Fruit fly (Drosophila melanogaster) whole organism, embryonic: ENCODE measurements around the gene Pif1B.

Experiments
- B-H2 ChIP-seq: fragments of 200-800 bp; sonication (Bioruptor generic); optimal IDR thresholded peaks from 2 replicates; lab custom pipeline; 2018; ENCODE audit warnings: missing biosample characterization, mild to moderate bottlenecking, missing genetic modification characterization
- Blimp-1 ChIP-seq: fragments of 200-800 bp; sonication (Bioruptor generic); optimal IDR thresholded peaks from 3 replicates; lab custom pipeline; 2018; ENCODE audit warnings: missing biosample characterization, missing genetic modification characterization, mild to moderate bottlenecking, moderate library complexity, missing genetic modification reagents
- CG11085 ChIP-seq: fragments of 200-800 bp; sonication (Bioruptor generic); IDR thresholded peaks from 2 replicates; pipeline ENCODE4 v1.3.6; 2022; ENCODE audit warnings: missing biosample characterization, missing genetic modification characterization
- CG11093 ChIP-seq: fragments of 200-800 bp; sonication (Bioruptor generic); IDR thresholded peaks from 3 replicates; pipeline ENCODE4 v1.3.6; 2022; ENCODE audit warnings: missing biosample characterization, missing genetic modification characterization
- CG12155 ChIP-seq: fragments of 200-800 bp; sonication (Bioruptor generic); optimal IDR thresholded peaks from 3 replicates; lab custom pipeline; 2016; ENCODE audit warnings: missing biosample characterization, missing genetic modification characterization
- CG12236 ChIP-seq: fragments of 200-800 bp; sonication (Bioruptor generic); optimal IDR thresholded peaks from 2 replicates; lab custom pipeline; 2016; ENCODE audit warnings: missing biosample characterization, missing genetic modification characterization
- CG12391 ChIP-seq: fragments of 200-800 bp; sonication (Bioruptor generic); optimal IDR thresholded peaks from 3 replicates; lab custom pipeline; 2018; ENCODE audit warnings: missing biosample characterization, mild to moderate bottlenecking, missing genetic modification characterization, moderate library complexity
- CG12942 ChIP-seq: fragments of 200-800 bp; sonication (Bioruptor generic); optimal IDR thresholded peaks from 3 replicates; lab custom pipeline; 2016; ENCODE audit warnings: missing biosample characterization, missing genetic modification characterization
- CG15269 ChIP-seq: fragments of 200-800 bp; sonication (Bioruptor generic); optimal IDR thresholded peaks from 2 replicates; lab custom pipeline; 2018; ENCODE audit warnings: missing biosample characterization, mild to moderate bottlenecking, missing genetic modification characterization, moderate library complexity
- CG15601 ChIP-seq: fragments of 200-800 bp; sonication (Bioruptor generic); optimal IDR thresholded peaks from 3 replicates; lab custom pipeline; 2019; ENCODE audit warnings: missing biosample characterization, mild to moderate bottlenecking, missing genetic modification characterization, moderate library complexity
- CG1832 ChIP-seq: fragments of 200-800 bp; sonication (Bioruptor generic); optimal IDR thresholded peaks from 2 replicates; lab custom pipeline; 2017; ENCODE audit warnings: missing biosample characterization, mild to moderate bottlenecking, missing genetic modification characterization, inconsistent platforms
- CG31441 ChIP-seq: fragments of 200-800 bp; sonication (Bioruptor generic); IDR thresholded peaks from 2 replicates; pipeline ENCODE4 v1.3.6; 2022; ENCODE audit warnings: missing biosample characterization, missing genetic modification characterization
- CG34422 ChIP-seq: fragments of 200-800 bp; sonication (Bioruptor generic); IDR thresholded peaks from 3 replicates; pipeline ENCODE4 v1.3.6; 2022; ENCODE audit warnings: missing biosample characterization, missing genetic modification characterization
- CG3838 ChIP-seq: fragments of 200-800 bp; sonication (Bioruptor generic); optimal IDR thresholded peaks from 3 replicates; lab custom pipeline; 2016; ENCODE audit warnings: missing biosample characterization, missing genetic modification characterization
- CG4424 ChIP-seq: fragments of 200-800 bp; sonication (Bioruptor generic); optimal IDR thresholded peaks from 3 replicates; lab custom pipeline; 2016; ENCODE audit warnings: missing biosample characterization, missing genetic modification characterization
- CG5245 ChIP-seq: fragments of 200-800 bp; sonication (Bioruptor generic); optimal IDR thresholded peaks from 3 replicates; lab custom pipeline; 2016; ENCODE audit warnings: missing biosample characterization, missing genetic modification characterization
- CG7372 ChIP-seq: fragments of 200-800 bp; sonication (Bioruptor generic); IDR thresholded peaks from 2 replicates; pipeline ENCODE4 v1.3.6; 2022; ENCODE audit warnings: missing biosample characterization, missing genetic modification characterization
- CG7839 ChIP-seq: fragments of 200-800 bp; sonication (Bioruptor generic); optimal IDR thresholded peaks from 3 replicates; lab custom pipeline; 2018; ENCODE audit warnings: missing biosample characterization, mild to moderate bottlenecking, missing genetic modification characterization, moderate library complexity
- CG8478 ChIP-seq: fragments of >200 bp; optimal IDR thresholded peaks from 2 replicates; lab custom pipeline; 2018
- CG8765 ChIP-seq: fragments of 200-800 bp; sonication (Bioruptor generic); IDR thresholded peaks from 2 replicates; pipeline ENCODE4 v1.3.6; 2022; ENCODE audit warnings: missing biosample characterization, missing genetic modification characterization
- CkIIα-i1 ChIP-seq: fragments of 200-800 bp; sonication (Bioruptor generic); IDR thresholded peaks from 2 replicates; pipeline ENCODE4 v1.3.6; 2022; ENCODE audit warnings: missing biosample characterization, missing genetic modification characterization
- Dad ChIP-seq: fragments of 200-800 bp; sonication (Bioruptor generic); optimal IDR thresholded peaks from 3 replicates; lab custom pipeline; 2016; ENCODE audit warnings: missing biosample characterization, missing genetic modification characterization
- Dfd ChIP-seq, 2 experiments: fragments of >200 bp; optimal IDR thresholded peaks; 2 replicates each; lab custom pipeline; 2017; ENCODE audit warnings: missing biosample characterization in 2 of 2, missing genetic modification characterization in 2 of 2
- Dref ChIP-seq: fragments of 200-800 bp; sonication (Bioruptor generic); IDR thresholded peaks from 2 replicates; pipeline ENCODE4 v1.3.6; 2022; ENCODE audit warnings: missing biosample characterization, missing genetic modification characterization
- Lpt ChIP-seq: fragments of >200 bp; optimal IDR thresholded peaks from 2 replicates; lab custom pipeline; 2018; ENCODE audit warnings: missing biosample characterization, missing genetic modification characterization
- MBD-R2 ChIP-seq: fragments of 200-800 bp; sonication (Bioruptor generic); IDR thresholded peaks from 2 replicates; pipeline ENCODE4 v1.3.6; 2022; ENCODE audit warnings: missing biosample characterization, missing genetic modification characterization
- Mad ChIP-seq: fragments of 200-800 bp; sonication (Bioruptor generic); optimal IDR thresholded peaks from 2 replicates; lab custom pipeline; 2016; ENCODE audit warnings: missing biosample characterization, missing genetic modification characterization
- Mrtf ChIP-seq: fragments of 200-800 bp; sonication (Bioruptor generic); IDR thresholded peaks from 3 replicates; pipeline ENCODE4 v1.3.6; 2022; ENCODE audit warnings: missing biosample characterization, missing genetic modification characterization
- Nf-YA ChIP-seq: fragments of 200-800 bp; sonication (Bioruptor generic); IDR thresholded peaks from 2 replicates; pipeline ENCODE4 v1.3.6; 2022; ENCODE audit warnings: missing biosample characterization, missing genetic modification characterization
- Ravus ChIP-seq: fragments of 200-800 bp; sonication (Bioruptor generic); IDR thresholded peaks from 2 replicates; pipeline ENCODE4 v1.3.6; 2022; ENCODE audit warnings: missing biosample characterization, missing genetic modification characterization
- Rfx ChIP-seq: fragments of 200-800 bp; sonication (Bioruptor generic); IDR thresholded peaks from 2 replicates; pipeline ENCODE4 v1.3.6; 2022; ENCODE audit warnings: missing biosample characterization, missing genetic modification characterization
- Ssrp ChIP-seq: fragments of 200-800 bp; sonication (Bioruptor generic); optimal IDR thresholded peaks from 2 replicates; lab custom pipeline; 2018; ENCODE audit warnings: missing biosample characterization, mild to moderate bottlenecking, missing genetic modification characterization, moderate library complexity
- Vsx1 ChIP-seq: fragments of 200-800 bp; sonication (Bioruptor generic); optimal IDR thresholded peaks from 2 replicates; lab custom pipeline; 2017; ENCODE audit warnings: missing biosample characterization, mild to moderate bottlenecking, missing genetic modification characterization, missing genetic modification reagents
- bigmax ChIP-seq: fragments of 200-800 bp; sonication (Bioruptor generic); optimal IDR thresholded peaks from 2 replicates; lab custom pipeline; 2018; ENCODE audit warnings: missing biosample characterization, mild to moderate bottlenecking, missing genetic modification characterization
- crc ChIP-seq: fragments of 200-800 bp; sonication (Bioruptor generic); optimal IDR thresholded peaks from 2 replicates; lab custom pipeline; 2016; ENCODE audit warnings: missing biosample characterization, missing genetic modification characterization
- dpn ChIP-seq, 2 experiments: fragments of 200-800 bp; sonication (Bioruptor generic); optimal IDR thresholded peaks; 3 replicates each; lab custom pipeline; 2016; ENCODE audit warnings: missing biosample characterization in 2 of 2, missing genetic modification characterization in 2 of 2
- exex ChIP-seq: fragments of 200-800 bp; sonication (Bioruptor generic); optimal IDR thresholded peaks from 4 replicates; lab custom pipeline; 2018; ENCODE audit warnings: missing biosample characterization, mild to moderate bottlenecking, missing genetic modification characterization, moderate library complexity
- fd64A ChIP-seq: fragments of 200-800 bp; sonication (Bioruptor generic); optimal IDR thresholded peaks from 3 replicates; lab custom pipeline; 2018; ENCODE audit warnings: missing biosample characterization, mild to moderate bottlenecking, missing genetic modification characterization
- grau ChIP-seq: fragments of 200-800 bp; optimal IDR thresholded peaks from 3 replicates; lab custom pipeline; 2019; ENCODE audit warnings: missing biosample characterization, mild to moderate bottlenecking, missing genetic modification characterization, moderate library complexity
- her ChIP-seq: fragments of 200-800 bp; sonication (Bioruptor generic); optimal IDR thresholded peaks from 2 replicates; lab custom pipeline; 2016; ENCODE audit warnings: missing biosample characterization, missing genetic modification characterization
- hkb ChIP-seq, 2 experiments: fragments of 200-800 bp in 1 of 2; fragments of >200 bp in 1 of 2; sonication (Bioruptor generic) in 1 of 2; IDR thresholded peaks in 1 of 2; optimal IDR thresholded peaks in 1 of 2; 2 replicates each; pipeline versions ENCODE4 v1.3.6 to Lab custom; 2017 to 2022; ENCODE audit warnings: missing biosample characterization in 1 of 2, missing genetic modification characterization in 1 of 2
- lilli ChIP-seq: fragments of 200-800 bp; sonication (Bioruptor generic); optimal IDR thresholded peaks from 3 replicates; lab custom pipeline; 2016; ENCODE audit warnings: missing biosample characterization, missing genetic modification characterization
- mld ChIP-seq: fragments of 200-800 bp; sonication (Bioruptor generic); IDR thresholded peaks from 3 replicates; pipeline ENCODE4 v1.3.6; 2022; ENCODE audit warnings: missing biosample characterization, missing genetic modification characterization; ENCODE audit not compliant: partially characterized antibody
- nau ChIP-seq: fragments of 200-800 bp; sonication (Bioruptor generic); optimal IDR thresholded peaks from 3 replicates; lab custom pipeline; 2017; ENCODE audit warnings: missing biosample characterization, mild to moderate bottlenecking, missing genetic modification characterization, missing genetic modification reagents
- oc ChIP-seq: fragments of 200-800 bp; sonication (Bioruptor generic); optimal IDR thresholded peaks from 2 replicates; lab custom pipeline; 2018; ENCODE audit warnings: missing biosample characterization, mild to moderate bottlenecking, missing genetic modification characterization, moderate library complexity
- onecut ChIP-seq: fragments of 200-800 bp; sonication (Bioruptor generic); IDR thresholded peaks from 2 replicates; pipeline ENCODE4 v1.3.6; 2022; ENCODE audit warnings: missing biosample characterization, missing genetic modification characterization
- pb ChIP-seq: fragments of 200-800 bp; sonication (Bioruptor generic); optimal IDR thresholded peaks from 3 replicates; lab custom pipeline; 2016; ENCODE audit warnings: missing biosample characterization, missing genetic modification characterization
- ro ChIP-seq: fragments of 200-800 bp; sonication (Bioruptor generic); IDR thresholded peaks from 2 replicates; pipeline ENCODE4 v1.3.6; 2022; ENCODE audit warnings: missing biosample characterization, missing genetic modification characterization
- sens ChIP-seq: fragments of 200-800 bp; sonication (Bioruptor generic); peaks from one replicate; lab custom pipeline; 2016; ENCODE audit warnings: missing biosample characterization, missing genetic modification characterization
- sob ChIP-seq: fragments of 200-800 bp; sonication (Bioruptor generic); IDR thresholded peaks from 2 replicates; pipeline ENCODE4 v1.3.6; 2022; ENCODE audit warnings: missing biosample characterization, missing genetic modification characterization
- stc ChIP-seq: fragments of 200-800 bp; sonication (Bioruptor generic); IDR thresholded peaks from 2 replicates; pipeline ENCODE4 v1.3.6; 2022; ENCODE audit warnings: missing biosample characterization, missing genetic modification characterization
- wdn ChIP-seq: fragments of 200-800 bp; sonication (Bioruptor generic); IDR thresholded peaks from 2 replicates; pipeline ENCODE4 v1.3.6; 2022; ENCODE audit warnings: missing biosample characterization, missing genetic modification characterization

Gene Pif1B

dm6 chr3R:8784788-8785187, 16.2 kb downstream of the Pif1B start (continued):
- no peak for TF ChIP-seq wdn (GFP tag; lab: Robert Waterston, UW)
- TF ChIP-seq CG12391: no peak
- no peak for TF ChIP-seq dpn (GFP tag; optimal IDR thresholded peaks at IDR 0.05; lab: Kevin White, UChicago)
- TF ChIP-seq oc (tag; lab: Kevin White, UChicago): no peak
- no peak for TF ChIP-seq CG3838
- TF ChIP-seq CG8765 (GFP tag; lab: Robert Waterston, UW): no peak
- TF ChIP-seq fd64A (GFP tag; lab: Kevin White, UChicago): no peak
- TF ChIP-seq Vsx1: no peak
- TF ChIP-seq grau (tag; lab: Kevin White, UChicago): no peak
- TF ChIP-seq CG12236 (GFP tag; lab: Kevin White, UChicago): no peak
- TF ChIP-seq CG15601: no peak
- peak; percentile 25; the same call in 1 of the 2 replicates for TF ChIP-seq MBD-R2 (GFP tag; lab: Robert Waterston, UW)
- TF ChIP-seq Dfd (GFP tag; optimal IDR thresholded peaks at IDR 0.05; lab: Kevin White, UChicago): no peak
- no peak for TF ChIP-seq lilli (GFP tag; lab: Kevin White, UChicago)
- no peak for TF ChIP-seq her (GFP tag; lab: Kevin White, UChicago)
- peak; percentile 64 for TF ChIP-seq sob (GFP tag; lab: Robert Waterston, UW)
- TF ChIP-seq mld (GFP tag; lab: Robert Waterston, UW): no peak
- no peak for TF ChIP-seq CG11093 (GFP tag; lab: Robert Waterston, UW)
- 0 out of 2 replicates have a peak, but pooled peaks have one; percentile 2 for TF ChIP-seq Ravus
- no peak for TF ChIP-seq CkIIα-i1 (GFP tag; lab: Robert Waterston, UW)
- TF ChIP-seq bigmax: no peak
- no peak for TF ChIP-seq Dref (GFP tag; lab: Robert Waterston, UW)
- no peak for TF ChIP-seq CG31441 (GFP tag; lab: Robert Waterston, UW)
- TF ChIP-seq Ssrp (tag; lab: Kevin White, UChicago): peak; percentile 30
- no peak for TF ChIP-seq onecut
- no peak for TF ChIP-seq CG5245 (GFP tag; lab: Kevin White, UChicago)
- TF ChIP-seq stc (GFP tag; lab: Robert Waterston, UW): no peak
- TF ChIP-seq sens (GFP tag; lab: Kevin White, UChicago): peak; percentile 84
- no peak for TF ChIP-seq nau (GFP tag; lab: Kevin White, UChicago)
- no peak for TF ChIP-seq CG12942
- 0 out of 2 replicates have a peak, but pooled peaks have one; percentile 23 for TF ChIP-seq ro (GFP tag; lab: Robert Waterston, UW)
- TF ChIP-seq pb (GFP tag; lab: Kevin White, UChicago): peak; percentile 3
- TF ChIP-seq CG34422 (GFP tag; lab: Robert Waterston, UW): peak; percentile 62; the same call in 2 of the 3 replicates
- TF ChIP-seq Lpt (GFP tag; lab: Kevin White, UChicago): no peak
- no peak for TF ChIP-seq CG4424 (GFP tag; lab: Kevin White, UChicago)
- TF ChIP-seq Rfx (GFP tag; lab: Robert Waterston, UW): peak; percentile 84
- TF ChIP-seq CG1832: no peak
- peak; percentile 23 for TF ChIP-seq Dad (GFP tag; lab: Kevin White, UChicago)
- no peak for TF ChIP-seq CG7839
- TF ChIP-seq Mad: no peak
- TF ChIP-seq exex (tag; lab: Kevin White, UChicago): no peak
- TF ChIP-seq CG8478 (lab: Kevin White, UChicago): no peak
- TF ChIP-seq B-H2 (GFP tag; lab: Kevin White, UChicago): no peak
- no peak for TF ChIP-seq CG11085 (GFP tag; lab: Robert Waterston, UW)
- TF ChIP-seq crc (GFP tag; lab: Kevin White, UChicago): no peak
- TF ChIP-seq CG7372 (GFP tag; lab: Robert Waterston, UW): peak; percentile 25; the same call in 1 of the 2 replicates
- TF ChIP-seq Blimp-1 (GFP tag; lab: Kevin White, UChicago): no peak
- no peak for TF ChIP-seq Nf-YA (GFP tag; lab: Robert Waterston, UW)
- TF ChIP-seq CG15269 (tag; lab: Kevin White, UChicago): no peak
- peak; percentile 48; the same call in 1 of the 3 replicates for TF ChIP-seq Mrtf (GFP tag; lab: Robert Waterston, UW)
- TF ChIP-seq hkb (optimal IDR thresholded peaks at IDR 0.05; lab: Kevin White, UChicago): no peak
- peak; percentile 48; the same call in 1 of the 2 replicates for TF ChIP-seq hkb (GFP tag; IDR thresholded peaks at IDR 0.05; lab: Robert Waterston, UW)
- no peak for TF ChIP-seq CG12155 (GFP tag; lab: Kevin White, UChicago)
